Worm (Caenorhabditis elegans) whole organism, L1 larva: Measurements from ENCODE around the gene srd-74.

Source experiments
- Y116A8C.19 ChIP-seq: sonication (generic microtip); optimal IDR thresholded peaks from 2 replicates; lab custom pipeline; 2016; ENCODE audit warnings: missing compliant biosample characterization, missing genetic modification characterization, borderline replicate concordance
- aha-1 ChIP-seq: fragments of 150-350 bp; optimal IDR thresholded peaks from 2 replicates; lab custom pipeline; 2014; ENCODE audit warnings: missing biosample characterization, missing genetic modification characterization
- aly-2 ChIP-seq: fragments of 150-350 bp; optimal IDR thresholded peaks from 2 replicates; lab custom pipeline; 2014; ENCODE audit warnings: missing biosample characterization, missing genetic modification characterization
- blmp-1 ChIP-seq: fragments of 150-350 bp; optimal IDR thresholded peaks from 2 replicates; lab custom pipeline; 2014; ENCODE audit warnings: missing biosample characterization, missing genetic modification characterization
- ceh-63 ChIP-seq: fragments of 200-800 bp; sonication (Bioruptor generic); optimal IDR thresholded peaks from 2 replicates; lab custom pipeline; 2018; ENCODE audit warnings: mild to moderate bottlenecking, missing genetic modification characterization, missing compliant biosample characterization
- ceh-8 ChIP-seq: fragments of 200-800 bp; sonication (Bioruptor generic); optimal IDR thresholded peaks from 2 replicates; lab custom pipeline; 2018; ENCODE audit warnings: mild to moderate bottlenecking, missing genetic modification characterization, moderate library complexity, missing compliant biosample characterization
- ceh-88 ChIP-seq: fragments of 200-800 bp; sonication (Bioruptor generic); IDR thresholded peaks from 2 replicates; pipeline ENCODE4 v1.3.6; 2022; ENCODE audit warnings: missing genetic modification characterization, missing compliant biosample characterization
- ces-1 ChIP-seq: fragments of 150-350 bp; optimal IDR thresholded peaks from 2 replicates; lab custom pipeline; 2014; ENCODE audit warnings: missing biosample characterization, missing genetic modification reagents, missing genetic modification characterization
- egl-13 ChIP-seq: sonication (generic microtip); optimal IDR thresholded peaks from 2 replicates; lab custom pipeline; 2016; ENCODE audit warnings: missing genotype, missing genetic modification reagents, missing genetic modification characterization, missing compliant biosample characterization
- elt-3 ChIP-seq, 6 experiments: fragments of 150-350 bp in 1 of 6; sonication (generic microtip); optimal IDR thresholded peaks; 2 replicates each; lab custom pipeline; 2017 to 2018; ENCODE audit warnings: missing biosample characterization in 6 of 6, missing genetic modification characterization in 6 of 6, inconsistent platforms in 1 of 6
- ets-5 ChIP-seq: fragments of 200-800 bp; sonication (Bioruptor generic); IDR thresholded peaks from 2 replicates; pipeline ENCODE4 v1.3.6; 2022; ENCODE audit warnings: missing genetic modification characterization, missing compliant biosample characterization
- fkh-10 ChIP-seq: sonication (generic microtip); optimal IDR thresholded peaks from 2 replicates; lab custom pipeline; 2017; ENCODE audit warnings: missing biosample characterization, missing genetic modification reagents, missing genetic modification characterization
- fkh-8 ChIP-seq: sonication (generic microtip); optimal IDR thresholded peaks from 2 replicates; lab custom pipeline; 2016; ENCODE audit warnings: mild to moderate bottlenecking, missing genetic modification characterization, missing compliant biosample characterization
- fos-1 ChIP-seq: fragments of 150-350 bp; optimal IDR thresholded peaks from 2 replicates; lab custom pipeline; 2014; ENCODE audit warnings: missing biosample characterization, missing genetic modification characterization
- grh-1 ChIP-seq: fragments of 200-800 bp; sonication (Bioruptor generic); IDR thresholded peaks from 2 replicates; pipeline ENCODE4 v1.3.6; 2022; ENCODE audit warnings: missing genetic modification reagents, missing genetic modification characterization, missing compliant biosample characterization
- hlh-17 ChIP-seq: fragments of 200-800 bp; sonication (Bioruptor generic); optimal IDR thresholded peaks from 2 replicates; lab custom pipeline; 2018; ENCODE audit warnings: missing genetic modification characterization, mild to moderate bottlenecking, missing compliant biosample characterization, moderate library complexity, borderline replicate concordance
- hlh-4 ChIP-seq: sonication (generic microtip); optimal IDR thresholded peaks from 2 replicates; lab custom pipeline; 2016; ENCODE audit warnings: mild to moderate bottlenecking, missing genetic modification characterization, missing compliant biosample characterization
- hpl-2 ChIP-seq: fragments of 150-350 bp; optimal IDR thresholded peaks from 2 replicates; lab custom pipeline; 2014; ENCODE audit warnings: missing biosample characterization, missing genetic modification reagents, missing genetic modification characterization
- lin-14 ChIP-seq: fragments of 200-800 bp; sonication (Bioruptor generic); optimal IDR thresholded peaks from 2 replicates; lab custom pipeline; 2018; ENCODE audit warnings: mild to moderate bottlenecking, missing genetic modification characterization, moderate library complexity, missing compliant biosample characterization
- lin-39 ChIP-seq: fragments of 150-350 bp; optimal IDR thresholded peaks from 2 replicates; lab custom pipeline; 2014; ENCODE audit warnings: missing biosample characterization, missing genetic modification reagents, missing genetic modification characterization
- mep-1 ChIP-seq: fragments of 150-350 bp; optimal IDR thresholded peaks from 2 replicates; lab custom pipeline; 2014; ENCODE audit warnings: missing biosample characterization, missing genetic modification characterization
- nhr-11 ChIP-seq: fragments of 150-350 bp; optimal IDR thresholded peaks from 2 replicates; lab custom pipeline; 2014; ENCODE audit warnings: missing biosample characterization, missing genetic modification characterization
- nhr-19 ChIP-seq: fragments of 200-800 bp; sonication (Bioruptor generic); conservative IDR thresholded peaks from 2 replicates; pipeline ENCODE4 v1.3.6; 2022; ENCODE audit warnings: missing genetic modification characterization, missing compliant biosample characterization
- nhr-20 ChIP-seq: sonication (generic microtip); optimal IDR thresholded peaks from 2 replicates; lab custom pipeline; 2016; ENCODE audit warnings: mild to moderate bottlenecking, missing genetic modification characterization, missing compliant biosample characterization
- nhr-237 ChIP-seq: fragments of 150-350 bp; optimal IDR thresholded peaks from 2 replicates; lab custom pipeline; 2014; ENCODE audit warnings: missing biosample characterization, missing genetic modification characterization
- nhr-28 ChIP-seq: fragments of 150-350 bp; optimal IDR thresholded peaks from 2 replicates; lab custom pipeline; 2014; ENCODE audit warnings: missing biosample characterization, missing genetic modification characterization
- nhr-47 ChIP-seq: sonication (generic microtip); optimal IDR thresholded peaks from 2 replicates; lab custom pipeline; 2016; ENCODE audit warnings: mild to moderate bottlenecking, missing genetic modification characterization, moderate library complexity, missing compliant biosample characterization
- nhr-71 ChIP-seq: sonication (generic microtip); optimal IDR thresholded peaks from 2 replicates; lab custom pipeline; 2016; ENCODE audit warnings: mild to moderate bottlenecking, missing genetic modification characterization, moderate library complexity, missing compliant biosample characterization
- nhr-76 ChIP-seq: sonication (generic microtip); optimal IDR thresholded peaks from 2 replicates; lab custom pipeline; 2017; ENCODE audit warnings: missing biosample characterization, missing genetic modification characterization
- nhr-85 ChIP-seq: sonication (generic microtip); peaks from one replicate; lab custom pipeline; 2016; ENCODE audit warnings: missing genetic modification characterization, inconsistent platforms, missing compliant biosample characterization
- nhr-90 ChIP-seq: sonication (generic microtip); optimal IDR thresholded peaks from 2 replicates; lab custom pipeline; 2016; ENCODE audit warnings: mild to moderate bottlenecking, missing genetic modification characterization, missing compliant biosample characterization; ENCODE audit not compliant: poor library complexity
- pax-3 ChIP-seq: fragments of 200-800 bp; sonication (Bioruptor generic); optimal IDR thresholded peaks from 2 replicates; lab custom pipeline; 2018; ENCODE audit warnings: mild to moderate bottlenecking, missing genetic modification characterization, moderate library complexity, missing compliant biosample characterization
- skn-1 ChIP-seq: fragments of 150-350 bp; optimal IDR thresholded peaks from 2 replicates; lab custom pipeline; 2014; ENCODE audit warnings: missing biosample characterization, missing genetic modification characterization
- snu-23 ChIP-seq: sonication (generic microtip); optimal IDR thresholded peaks from 2 replicates; lab custom pipeline; 2016; ENCODE audit warnings: missing genetic modification characterization, missing compliant biosample characterization
- sox-4 ChIP-seq: sonication (generic microtip); optimal IDR thresholded peaks from 2 replicates; lab custom pipeline; 2016; ENCODE audit warnings: missing genetic modification characterization, missing compliant biosample characterization
- sptf-1 ChIP-seq: fragments of 150-350 bp; optimal IDR thresholded peaks from 2 replicates; lab custom pipeline; 2014; ENCODE audit warnings: missing biosample characterization, missing genetic modification characterization
- swsn-7 ChIP-seq: sonication (generic microtip); optimal IDR thresholded peaks from 2 replicates; lab custom pipeline; 2016; ENCODE audit warnings: missing genetic modification characterization, missing compliant biosample characterization
- tbx-2 ChIP-seq: sonication (generic microtip); optimal IDR thresholded peaks from 2 replicates; lab custom pipeline; 2016; ENCODE audit warnings: missing genetic modification characterization, missing compliant biosample characterization
- unc-130 ChIP-seq: fragments of 150-350 bp; optimal IDR thresholded peaks from 2 replicates; lab custom pipeline; 2017; ENCODE audit warnings: missing biosample characterization, missing genetic modification characterization, inconsistent platforms
- unc-30 ChIP-seq: sonication (generic microtip); optimal IDR thresholded peaks from 2 replicates; lab custom pipeline; 2017; ENCODE audit warnings: missing biosample characterization, missing genetic modification characterization
- unc-62 ChIP-seq: fragments of 150-350 bp; optimal IDR thresholded peaks from 2 replicates; lab custom pipeline; 2014; ENCODE audit warnings: missing biosample characterization, missing genetic modification reagents, missing genetic modification characterization
- unc-86 ChIP-seq: sonication (generic microtip); optimal IDR thresholded peaks from 2 replicates; lab custom pipeline; 2016; ENCODE audit warnings: missing genetic modification characterization, missing compliant biosample characterization
- vab-15 ChIP-seq: sonication (generic microtip); optimal IDR thresholded peaks from 2 replicates; lab custom pipeline; 2017; ENCODE audit warnings: missing genotype, mild to moderate bottlenecking, missing genetic modification characterization, missing compliant biosample characterization
- zag-1 ChIP-seq: fragments of 150-350 bp; optimal IDR thresholded peaks from 2 replicates; lab custom pipeline; 2014; ENCODE audit warnings: missing biosample characterization, missing genetic modification characterization
- zip-4 ChIP-seq: fragments of 200-800 bp; sonication (Bioruptor generic); optimal IDR thresholded peaks from 2 replicates; lab custom pipeline; 2018; ENCODE audit warnings: mild to moderate bottlenecking, missing genetic modification characterization, moderate library complexity, missing compliant biosample characterization
- ztf-11 ChIP-seq, 2 experiments: sonication (generic microtip); optimal IDR thresholded peaks; 2 replicates each; lab custom pipeline; 2016 to 2017; ENCODE audit warnings: missing genetic modification characterization in 2 of 2, missing biosample characterization in 1 of 2, missing compliant biosample characterization in 1 of 2
- ztf-4 ChIP-seq: fragments of 150-350 bp; optimal IDR thresholded peaks from 2 replicates; lab custom pipeline; 2014; ENCODE audit warnings: missing biosample characterization, missing genetic modification characterization

The srd-74 gene

DNA sequence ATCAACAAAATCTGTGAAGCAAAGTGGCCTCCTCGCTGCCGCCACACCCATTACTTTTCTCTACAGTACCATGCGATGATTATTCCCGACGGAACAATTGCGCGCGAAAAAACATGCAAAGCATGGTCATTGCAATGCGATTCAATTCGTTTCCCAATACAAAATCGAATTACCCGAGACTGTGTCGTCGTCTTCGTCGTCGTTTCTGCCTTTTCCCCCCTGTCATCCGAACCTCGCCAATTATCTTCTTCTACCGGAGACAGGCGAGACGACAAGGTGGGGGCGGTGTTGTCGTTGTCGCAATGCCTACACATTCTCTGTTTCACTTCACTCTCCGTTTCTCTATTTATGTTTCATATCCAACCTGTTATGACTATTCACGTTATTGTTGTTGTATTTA is 29.9 kb downstream of the srd-74 start (continued):
- TF ChIP-seq aha-1 (no peak), unc-130 (tag; lab: Kevin White, UChicago) (no peak), unc-86 (no peak), hpl-2 (GFP tag; lab: Kevin White, UChicago) (no peak), ceh-63 (GFP tag; lab: Kevin White, UChicago) (no peak), nhr-85 (tag; lab: Kevin White, UChicago) (peak; percentile 83), fkh-10 (GFP tag; lab: Kevin White, UChicago) (no peak), nhr-90 (tag; lab: Kevin White, UChicago) (peak; percentile 37), hlh-4 (tag; lab: Kevin White, UChicago) (no peak), aly-2 (tag; lab: Kevin White, UChicago) (no peak), ceh-8 (GFP tag; lab: Kevin White, UChicago) (peak; percentile 17), skn-1 (tag; lab: Kevin White, UChicago) (no peak), unc-62 (GFP tag; lab: Kevin White, UChicago) (no peak), sox-4 (tag; lab: Kevin White, UChicago) (no peak), ceh-88 (GFP tag; lab: Robert Waterston, UW) (no peak), mep-1 (tag; lab: Kevin White, UChicago) (peak; percentile 67), sptf-1 (no peak), unc-30 (tag; lab: Kevin White, UChicago) (no peak), nhr-47 (tag; lab: Kevin White, UChicago) (no peak), nhr-237 (tag; lab: Kevin White, UChicago) (no peak), nhr-71 (tag; lab: Kevin White, UChicago) (peak; percentile 39), nhr-20 (peak; percentile 42), tbx-2 (tag; lab: Kevin White, UChicago) (no peak), Y116A8C.19 (tag; lab: Kevin White, UChicago) (no peak), grh-1 (GFP tag; lab: Robert Waterston, UW) (no peak), nhr-19 (GFP tag; lab: Robert Waterston, UW) (no peak), lin-39 (tag; lab: Kevin White, UChicago) (no peak), nhr-76 (tag; lab: Kevin White, UChicago) (no peak), ets-5 (GFP tag; lab: Robert Waterston, UW) (no peak), pax-3 (tag; lab: Kevin White, UChicago) (no peak), zip-4 (GFP tag; lab: Kevin White, UChicago) (no peak), ztf-4 (tag; lab: Kevin White, UChicago) (no peak), hlh-17 (GFP tag; lab: Kevin White, UChicago) (no peak), blmp-1 (tag; lab: Kevin White, UChicago) (peak; percentile 93), ztf-11 (tag; optimal IDR thresholded peaks at IDR 0.05; lab: Kevin White, UChicago) (no peak), nhr-28 (tag; lab: Kevin White, UChicago) (no peak), swsn-7 (tag; lab: Kevin White, UChicago) (no peak), vab-15 (tag; lab: Kevin White, UChicago) (no peak)

ce11 chrIII:11814653-11815052 is 32.8 kb downstream of the srd-74 start:
- peak; percentile 86 for TF ChIP-seq blmp-1 (tag; lab: Kevin White, UChicago)
- no peak for TF ChIP-seq egl-13 (tag; lab: Kevin White, UChicago)
- TF ChIP-seq fkh-8, result no peak
- no peak for TF ChIP-seq ces-1
- TF ChIP-seq nhr-90 (tag; lab: Kevin White, UChicago), result no peak
- no peak for TF ChIP-seq grh-1 (GFP tag; lab: Robert Waterston, UW)
- no peak for TF ChIP-seq tbx-2 (tag; lab: Kevin White, UChicago)
- no peak for TF ChIP-seq ceh-88 (GFP tag; lab: Robert Waterston, UW)
- peak; percentile 44 for TF ChIP-seq nhr-85 (tag; lab: Kevin White, UChicago)
- TF ChIP-seq fos-1 (tag; lab: Kevin White, UChicago), result no peak
- TF ChIP-seq elt-3 (tag; optimal IDR thresholded peaks at IDR 0.05; lab: Kevin White, UChicago), result no peak
- TF ChIP-seq nhr-11 (tag; lab: Kevin White, UChicago), result no peak
- peak; percentile 65 for TF ChIP-seq lin-14 (GFP tag; lab: Kevin White, UChicago)
- peak; percentile 29 for TF ChIP-seq nhr-20
- peak; percentile 34 for TF ChIP-seq mep-1 (tag; lab: Kevin White, UChicago)
- TF ChIP-seq lin-39 (tag; lab: Kevin White, UChicago), result no peak
- TF ChIP-seq ceh-8 (GFP tag; lab: Kevin White, UChicago), result no peak
- TF ChIP-seq hpl-2 (GFP tag; lab: Kevin White, UChicago), result no peak
- TF ChIP-seq sox-4 (tag; lab: Kevin White, UChicago), result no peak
- TF ChIP-seq zag-1 (tag; lab: Kevin White, UChicago), result no peak
- TF ChIP-seq snu-23 (GFP tag; lab: Kevin White, UChicago), result peak; percentile 14
